Fruit fly (Drosophila melanogaster): ENCODE results near the gene teq.

DNA sequence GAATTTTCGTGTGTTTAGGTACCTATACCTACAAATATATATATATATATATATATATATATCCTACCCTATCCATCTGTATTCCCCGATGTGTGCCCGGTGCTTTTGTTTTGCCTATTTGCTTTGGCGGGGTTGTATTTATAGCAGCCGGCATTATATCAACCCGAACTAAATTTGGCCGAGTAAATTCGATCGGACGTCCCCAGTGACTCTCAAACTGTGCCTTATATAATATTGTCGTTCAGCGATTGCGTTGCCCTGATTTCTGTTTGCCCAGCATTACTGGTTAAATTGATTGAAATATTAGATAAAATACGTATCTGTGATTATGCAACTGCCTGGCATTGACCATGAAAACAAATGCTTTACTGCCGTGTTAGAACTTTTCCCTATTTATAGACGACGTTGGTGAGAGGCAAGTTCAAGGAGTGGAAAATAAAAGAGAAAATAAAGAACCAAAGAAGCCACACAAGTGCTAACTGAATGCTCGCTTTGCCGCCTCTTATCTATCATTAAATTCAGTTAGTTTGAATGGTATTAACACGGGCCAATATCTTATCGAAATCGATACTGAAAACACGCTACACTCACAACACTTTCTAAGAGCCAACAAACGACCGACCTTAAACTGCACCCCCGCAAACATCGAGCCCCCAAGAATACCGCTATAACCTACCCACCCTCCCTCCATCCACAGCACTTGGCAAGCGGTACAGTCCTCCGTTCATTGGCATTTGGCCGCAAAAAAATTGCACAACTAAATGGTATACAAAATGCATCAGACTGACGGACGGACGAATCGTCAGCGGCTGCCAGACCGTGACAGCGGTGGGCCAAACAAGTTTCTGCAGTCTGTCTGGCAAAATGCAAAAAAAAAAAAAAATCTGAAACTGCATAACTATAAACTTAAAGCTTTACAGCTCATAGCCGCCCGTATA, 18.3 kb upstream of the teq start:
- TF ChIP-seq lola (GFP tag; optimal IDR thresholded peaks at IDR 0.05) = no peak
- no peak for TF ChIP-seq Dfd (GFP tag; optimal IDR thresholded peaks at IDR 0.05)
- TF ChIP-seq woc (GFP tag; optimal IDR thresholded peaks at IDR 0.05) = no peak
- TF ChIP-seq tai (GFP tag; optimal IDR thresholded peaks at IDR 0.05) = no peak
- TF ChIP-seq usp (GFP tag; optimal IDR thresholded peaks at IDR 0.05) = no peak
- no peak for TF ChIP-seq Myc (optimal IDR thresholded peaks at IDR 0.05)
- no peak for TF ChIP-seq fru (GFP tag; optimal IDR thresholded peaks at IDR 0.05)
- no peak for TF ChIP-seq Hr78 (GFP tag; optimal IDR thresholded peaks at IDR 0.05)
- TF ChIP-seq h (GFP tag; optimal IDR thresholded peaks at IDR 0.05) = no peak

Data from whole organism, wandering third instar larva.